Fruit fly (Drosophila melanogaster) whole organism, adult: ENCODE results near the gene Ids.

ENCODE experiments used
- CG11617 ChIP-seq: fragments of 200-800 bp; sonication (Bioruptor generic); optimal IDR thresholded peaks from 2 replicates; lab custom pipeline; 2017; ENCODE audit warnings: mild to moderate bottlenecking, missing biosample characterization, missing genetic modification reagents, missing genetic modification characterization
- CG12768 ChIP-seq: fragments of 200-800 bp; sonication (Bioruptor generic); optimal IDR thresholded peaks from 2 replicates; lab custom pipeline; 2017; ENCODE audit warnings: missing biosample characterization, missing genetic modification characterization, mild to moderate bottlenecking, moderate library complexity, missing genetic modification reagents
- CG14711 ChIP-seq: fragments of 200-800 bp; sonication (Bioruptor generic); optimal IDR thresholded peaks from 2 replicates; lab custom pipeline; 2018; ENCODE audit warnings: missing biosample characterization, mild to moderate bottlenecking, missing genetic modification characterization, moderate library complexity
- CG1620 ChIP-seq: fragments of 200-800 bp; sonication (Bioruptor generic); optimal IDR thresholded peaks from 2 replicates; lab custom pipeline; 2016; ENCODE audit warnings: missing biosample characterization, missing genetic modification characterization
- CG33017 ChIP-seq: fragments of 200-800 bp; sonication (Bioruptor generic); optimal IDR thresholded peaks from 2 replicates; lab custom pipeline; 2018; ENCODE audit warnings: missing biosample characterization, mild to moderate bottlenecking, missing genetic modification characterization, moderate library complexity
- CG5204 ChIP-seq: fragments of 200-800 bp; sonication (Bioruptor generic); optimal IDR thresholded peaks from 2 replicates; lab custom pipeline; 2016; ENCODE audit warnings: missing biosample characterization, missing genetic modification characterization
- CG7045 ChIP-seq: fragments of 200-800 bp; sonication (Bioruptor generic); optimal IDR thresholded peaks from 2 replicates; lab custom pipeline; 2017; ENCODE audit warnings: missing biosample characterization, mild to moderate bottlenecking, missing genetic modification characterization
- CG7101 ChIP-seq: fragments of 200-800 bp; sonication (Bioruptor generic); optimal IDR thresholded peaks from 2 replicates; lab custom pipeline; 2018; ENCODE audit warnings: missing biosample characterization, mild to moderate bottlenecking, missing genetic modification characterization, moderate library complexity
- Clk ChIP-seq: fragments of 200-800 bp; sonication (Bioruptor generic); optimal IDR thresholded peaks from 2 replicates; lab custom pipeline; 2017; ENCODE audit warnings: missing biosample characterization, missing genetic modification characterization
- Crg-1 ChIP-seq: fragments of 200-800 bp; sonication (Bioruptor generic); optimal IDR thresholded peaks from 2 replicates; lab custom pipeline; 2016; ENCODE audit warnings: missing biosample characterization, missing genetic modification characterization
- Hr96 ChIP-seq: fragments of 200-800 bp; sonication (Bioruptor generic); optimal IDR thresholded peaks from 2 replicates; lab custom pipeline; 2016; ENCODE audit warnings: missing biosample characterization, missing genetic modification characterization
- Mnt ChIP-seq: fragments of 200-800 bp; sonication (Bioruptor generic); optimal IDR thresholded peaks from 2 replicates; lab custom pipeline; 2016; ENCODE audit warnings: missing biosample characterization, mild to moderate bottlenecking, missing genetic modification characterization
- bab1 ChIP-seq: fragments of 200-800 bp; sonication (Bioruptor generic); optimal IDR thresholded peaks from 3 replicates; lab custom pipeline; 2019; ENCODE audit warnings: missing biosample characterization, mild to moderate bottlenecking, missing genetic modification characterization, moderate library complexity
- cic ChIP-seq: fragments of 200-800 bp; sonication (Bioruptor generic); optimal IDR thresholded peaks from 2 replicates; lab custom pipeline; 2017; ENCODE audit warnings: missing biosample characterization, mild to moderate bottlenecking, missing genetic modification characterization, moderate library complexity
- cnc ChIP-seq, 2 experiments: fragments of >200 bp; optimal IDR thresholded peaks; 2 replicates each; lab custom pipeline; 2017
- kay ChIP-seq: fragments of 200-800 bp; sonication (Bioruptor generic); peaks from one replicate; lab custom pipeline; 2016; ENCODE audit warnings: missing biosample characterization, missing genetic modification characterization, borderline replicate concordance
- ovo ChIP-seq: fragments of 200-800 bp; sonication (Bioruptor generic); optimal IDR thresholded peaks from 2 replicates; lab custom pipeline; 2016; ENCODE audit warnings: missing biosample characterization, missing genetic modification characterization
- pad ChIP-seq: fragments of 200-800 bp; sonication (Bioruptor generic); optimal IDR thresholded peaks from 3 replicates; lab custom pipeline; 2017; ENCODE audit warnings: missing biosample characterization, missing genetic modification characterization, mild to moderate bottlenecking, moderate library complexity, missing genetic modification reagents
- tj ChIP-seq: fragments of 200-800 bp; sonication (Bioruptor generic); optimal IDR thresholded peaks from 3 replicates; lab custom pipeline; 2017; ENCODE audit warnings: missing biosample characterization, mild to moderate bottlenecking, missing genetic modification characterization, moderate library complexity
- toe ChIP-seq: fragments of 200-800 bp; sonication (Bioruptor generic); optimal IDR thresholded peaks from 2 replicates; lab custom pipeline; 2016; ENCODE audit warnings: missing biosample characterization, missing genetic modification characterization

Gene Ids

dm6 chr3L:3377965-3378292 is at the start of gene Ids:
Gene Ids, plus strand, starts transcription at chr3L:3378268.
- TF ChIP-seq CG7101 (tag; lab: Kevin White, UChicago) (peak; percentile 50), CG33017 (peak; percentile 64), cic (GFP tag; lab: Kevin White, UChicago) (no peak), cnc (optimal IDR thresholded peaks at IDR 0.05; lab: Kevin White, UChicago) (no peak), Hr96 (GFP tag; lab: Kevin White, UChicago) (no peak), CG1620 (no peak), CG14711 (tag; lab: Kevin White, UChicago) (peak; percentile 39), Clk (GFP tag; lab: Kevin White, UChicago) (no peak), kay (GFP tag; lab: Kevin White, UChicago) (no peak), pad (GFP tag; lab: Kevin White, UChicago) (no peak), CG5204 (no peak), CG12768 (peak; percentile 52), Mnt (no peak), toe (GFP tag; lab: Kevin White, UChicago) (no peak), bab1 (GFP tag; lab: Kevin White, UChicago) (peak; percentile 59), CG11617 (GFP tag; lab: Kevin White, UChicago) (peak; percentile 25), ovo (no peak), tj (GFP tag; lab: Kevin White, UChicago) (peak; percentile 14), CG7045 (GFP tag; lab: Kevin White, UChicago) (no peak), Crg-1 (GFP tag; lab: Kevin White, UChicago) (peak; percentile 9)

dm6 chr3L:3328771-3329170 is 49.3 kb upstream of the Ids start, which contains the start of gene Strip:
Gene Strip, minus strand, starts transcription at chr3L:3328871.
- TF ChIP-seq Mnt (no peak), CG7101 (tag; lab: Kevin White, UChicago) (no peak), toe (GFP tag; lab: Kevin White, UChicago) (no peak), CG33017 (no peak), Hr96 (GFP tag; lab: Kevin White, UChicago) (no peak), pad (GFP tag; lab: Kevin White, UChicago) (no peak), cic (GFP tag; lab: Kevin White, UChicago) (no peak), CG12768 (no peak), CG14711 (tag; lab: Kevin White, UChicago) (no peak), tj (GFP tag; lab: Kevin White, UChicago) (no peak), ovo (no peak), CG5204 (no peak), CG7045 (GFP tag; lab: Kevin White, UChicago) (no peak), kay (GFP tag; lab: Kevin White, UChicago) (no peak), bab1 (GFP tag; lab: Kevin White, UChicago) (no peak), Clk (GFP tag; lab: Kevin White, UChicago) (no peak), cnc (optimal IDR thresholded peaks at IDR 0.05; lab: Kevin White, UChicago) (no peak), CG11617 (GFP tag; lab: Kevin White, UChicago) (no peak), CG1620 (no peak), Crg-1 (GFP tag; lab: Kevin White, UChicago) (no peak)

dm6 chr3L:3329763-3330162 is 48.3 kb upstream of the Ids start, which contains the start of gene CG14961:
Gene CG14961, plus strand, starts transcription at chr3L:3330063.
- TF ChIP-seq CG33017 (no peak), kay (GFP tag; lab: Kevin White, UChicago) (no peak), CG11617 (GFP tag; lab: Kevin White, UChicago) (no peak), Crg-1 (GFP tag; lab: Kevin White, UChicago) (no peak)

dm6 chr3L:3334784-3335183 is 43.3 kb upstream of the Ids start, which contains the start of gene CG14969:
Gene CG14969, minus strand, starts transcription at chr3L:3334978.
- TF ChIP-seq CG7101 (tag; lab: Kevin White, UChicago), result no peak
- peak; percentile 80 for TF ChIP-seq bab1 (GFP tag; lab: Kevin White, UChicago)

- TF ChIP-seq CG7045 (GFP tag; lab: Kevin White, UChicago) (no peak), Hr96 (GFP tag; lab: Kevin White, UChicago) (no peak), ovo (no peak), CG7101 (tag; lab: Kevin White, UChicago) (no peak), cnc (optimal IDR thresholded peaks at IDR 0.05; lab: Kevin White, UChicago) (no peak), CG33017 (no peak), kay (GFP tag; lab: Kevin White, UChicago) (no peak), toe (GFP tag; lab: Kevin White, UChicago) (no peak), pad (GFP tag; lab: Kevin White, UChicago) (no peak), cic (GFP tag; lab: Kevin White, UChicago) (no peak), tj (GFP tag; lab: Kevin White, UChicago) (no peak), CG5204 (no peak), Mnt (no peak), CG11617 (GFP tag; lab: Kevin White, UChicago) (no peak)
Observed at dm6 chr3L:3335688-3336087, 42.4 kb upstream of the Ids start, which contains the start of gene Drsl1. Gene Drsl1, minus strand, starts transcription at chr3L:3335788.

dm6 chr3L:3336368-3337164 is 41.5 kb upstream of the Ids start, which contains the start of the genes Drsl6 and kst:
Gene Drsl6, minus strand, starts transcription at chr3L:3336418.
Gene kst, plus strand, starts transcription at chr3L:3336860.
- TF ChIP-seq Hr96 (GFP tag; lab: Kevin White, UChicago) (no peak), CG14711 (tag; lab: Kevin White, UChicago) (peak; percentile 17), tj (GFP tag; lab: Kevin White, UChicago) (peak; percentile 65), ovo (peak; percentile 31), Mnt (peak; percentile 61), kay (GFP tag; lab: Kevin White, UChicago) (no peak), CG5204 (no peak), cic (GFP tag; lab: Kevin White, UChicago) (peak; percentile 42), toe (GFP tag; lab: Kevin White, UChicago) (no peak), Clk (GFP tag; lab: Kevin White, UChicago) (no peak), bab1 (GFP tag; lab: Kevin White, UChicago) (peak; percentile 68), CG7045 (GFP tag; lab: Kevin White, UChicago) (no peak), CG1620 (peak; percentile 3), pad (GFP tag; lab: Kevin White, UChicago) (peak; percentile 3), CG11617 (GFP tag; lab: Kevin White, UChicago) (no peak), Crg-1 (GFP tag; lab: Kevin White, UChicago) (no peak), CG33017 (peak; percentile 49), cnc (optimal IDR thresholded peaks at IDR 0.05; lab: Kevin White, UChicago) (no peak), CG12768 (peak; percentile 58), CG7101 (tag; lab: Kevin White, UChicago) (peak; percentile 29)
